Worm (Caenorhabditis elegans): ENCODE measurements around the gene ZC250.2.

DNA sequence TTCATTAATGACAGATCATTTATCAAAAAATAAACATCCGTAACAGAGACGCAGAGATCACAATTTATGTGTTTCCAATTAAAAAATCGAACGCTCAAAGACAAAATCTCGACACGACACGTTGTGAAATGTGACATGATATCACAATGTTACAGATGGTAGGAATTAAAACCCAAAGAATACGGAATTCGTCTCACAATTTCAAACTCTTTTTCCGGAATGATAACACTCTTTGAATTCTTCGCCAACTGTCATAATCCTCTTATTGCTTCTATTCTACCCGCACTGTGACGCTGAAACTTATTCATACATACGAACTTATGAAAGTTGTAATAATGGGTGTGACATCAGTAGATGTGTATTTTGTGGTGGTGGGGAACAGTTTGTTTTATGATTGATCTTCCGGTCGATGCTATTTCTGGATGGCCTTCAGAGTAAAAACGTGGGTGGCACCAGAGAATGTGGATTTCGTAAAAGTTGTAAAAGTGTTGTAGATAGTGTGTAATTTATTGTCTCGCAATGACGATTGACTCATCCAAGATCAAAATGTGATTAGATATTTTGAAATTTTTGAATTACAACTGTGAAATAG is 24.4 kb downstream of the ZC250.2 start:
- no peak for TF ChIP-seq elt-1 (tag; optimal IDR thresholded peaks at IDR 0.05)
- TF ChIP-seq lsy-2 (tag; optimal IDR thresholded peaks at IDR 0.05): no peak
- TF ChIP-seq unc-39 (tag; optimal IDR thresholded peaks at IDR 0.05): no peak
- TF ChIP-seq egl-27 (tag; optimal IDR thresholded peaks at IDR 0.05): no peak
- no peak for TF ChIP-seq unc-62 (GFP tag; optimal IDR thresholded peaks at IDR 0.05)
- TF ChIP-seq nhr-12 (tag; optimal IDR thresholded peaks at IDR 0.05): no peak
- no peak for TF ChIP-seq lin-39 (tag; optimal IDR thresholded peaks at IDR 0.05)
- TF ChIP-seq nhr-11 (tag; optimal IDR thresholded peaks at IDR 0.05): no peak
- TF ChIP-seq nhr-25 (tag; optimal IDR thresholded peaks at IDR 0.05): no peak
- TF ChIP-seq ceh-16 (tag; optimal IDR thresholded peaks at IDR 0.05): no peak
- no peak for TF ChIP-seq C34F6.9 (tag; optimal IDR thresholded peaks at IDR 0.05)
- no peak for TF ChIP-seq lin-13 (GFP tag; optimal IDR thresholded peaks at IDR 0.05)
- no peak for TF ChIP-seq R02D3.7 (tag; optimal IDR thresholded peaks at IDR 0.05)
